Comparison of ENCODE assay signal across 1 fruit fly cellular context in the genomic region with DNA sequence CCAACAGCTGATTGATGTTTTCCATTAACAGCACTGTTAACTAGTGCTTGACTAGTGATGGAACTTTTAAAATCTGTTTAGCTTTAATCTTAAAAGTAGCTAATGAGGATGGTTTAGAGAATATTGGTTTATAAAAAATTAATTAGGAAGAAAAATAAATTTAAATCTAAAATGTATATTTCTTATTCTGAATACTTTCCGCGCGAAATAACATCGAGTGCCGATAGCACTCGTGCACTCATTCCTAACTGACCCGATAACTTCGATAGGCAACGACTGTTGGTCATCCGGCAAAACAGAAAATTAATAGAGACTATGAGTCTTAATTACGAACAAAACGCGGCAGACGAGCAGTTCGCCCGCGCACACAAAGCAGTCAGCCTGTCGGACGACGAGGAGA.
A peak's percentile ranks its signal among the peaks of the same experiment; 100 is the strongest.
TF ChIP-seq lines count a peak whose summit lies in the region.

THG (minus strand) TSS at position 22 of the 400 bp plus-strand sequence.
Rnmt (plus strand) TSS at position 237 of the 400 bp plus-strand sequence.

TF ChIP-seq in whole organism, embryonic, 481 proteins besides CTCF, POLR2A, EP300 and RAD21 (continued from another document):
- no peak for TF ChIP-seq CG10565 (GFP tag; optimal IDR thresholded peaks at IDR 0.05; lab: Kevin White, UChicago)
- TF ChIP-seq caup (GFP tag; optimal IDR thresholded peaks at IDR 0.05; lab: Kevin White, UChicago; ENCODE audit: severe bottlenecking): peak; percentile 67
- TF ChIP-seq al (GFP tag; IDR thresholded peaks at IDR 0.05; lab: Robert Waterston, UW): peak; percentile 71
- TF ChIP-seq tio (GFP tag; optimal IDR thresholded peaks at IDR 0.05; lab: Kevin White, UChicago): no peak
- TF ChIP-seq Rfx (GFP tag; IDR thresholded peaks at IDR 0.05; lab: Robert Waterston, UW): peak; percentile 91
- no peak for TF ChIP-seq hth (optimal IDR thresholded peaks at IDR 0.05; lab: Kevin White, UChicago)
- peak; percentile 48; the same call in 1 of the 2 replicates for TF ChIP-seq Taf1 (GFP tag; IDR thresholded peaks at IDR 0.05; lab: Robert Waterston, UW)
- TF ChIP-seq CG13287 (GFP tag; IDR thresholded peaks at IDR 0.05; lab: Robert Waterston, UW; ENCODE audit: partially characterized antibody): peak; percentile 95
- TF ChIP-seq CG10147 (GFP tag; optimal IDR thresholded peaks at IDR 0.05; lab: Kevin White, UChicago): peak; percentile 72
- peak; percentile 83 for TF ChIP-seq sug (tag; optimal IDR thresholded peaks at IDR 0.05; lab: Kevin White, UChicago)
- peak; percentile 13 for TF ChIP-seq disco-r (GFP tag; optimal IDR thresholded peaks at IDR 0.05; lab: Kevin White, UChicago)
- peak; percentile 83 for TF ChIP-seq CG15269 (tag; optimal IDR thresholded peaks at IDR 0.05; lab: Kevin White, UChicago)
- peak; percentile 78 for TF ChIP-seq Fer3 (tag; optimal IDR thresholded peaks at IDR 0.05; lab: Kevin White, UChicago)
- TF ChIP-seq CG14860 (GFP tag; IDR thresholded peaks at IDR 0.05; lab: Robert Waterston, UW; ENCODE audit: partially characterized antibody): peak; percentile 84
- peak; percentile 80 for TF ChIP-seq Mrtf (GFP tag; IDR thresholded peaks at IDR 0.05; lab: Robert Waterston, UW)
- TF ChIP-seq CG9215 (GFP tag; IDR thresholded peaks at IDR 0.05; lab: Robert Waterston, UW): peak; percentile 77
- TF ChIP-seq C15 (GFP tag; IDR thresholded peaks at IDR 0.05; lab: Robert Waterston, UW): peak; percentile 60; the same call in 1 of the 3 replicates
- peak; percentile 80 for TF ChIP-seq esg (GFP tag; conservative IDR thresholded peaks at IDR 0.05; lab: Robert Waterston, UW)
- peak; percentile 79 for TF ChIP-seq Max (GFP tag; optimal IDR thresholded peaks at IDR 0.05; lab: Kevin White, UChicago)
- peak; percentile 87 for TF ChIP-seq Chrac-16 (GFP tag; optimal IDR thresholded peaks at IDR 0.05; lab: Kevin White, UChicago)
- peak; percentile 84 for TF ChIP-seq CG6272 (GFP tag; IDR thresholded peaks at IDR 0.05; lab: Robert Waterston, UW)
- TF ChIP-seq CG11093 (GFP tag; IDR thresholded peaks at IDR 0.05; lab: Robert Waterston, UW): peak; percentile 42; the same call in 2 of the 3 replicates
- TF ChIP-seq Xbp1 (GFP tag; optimal IDR thresholded peaks at IDR 0.05; lab: Kevin White, UChicago): peak; percentile 91
- no peak for TF ChIP-seq Hey (tag; optimal IDR thresholded peaks at IDR 0.05; lab: Kevin White, UChicago)
- peak; percentile 67 for TF ChIP-seq gro (GFP tag; optimal IDR thresholded peaks at IDR 0.05; lab: Kevin White, UChicago)
- peak; percentile 55 for TF ChIP-seq Antp (GFP tag; optimal IDR thresholded peaks at IDR 0.05; lab: Kevin White, UChicago)
- peak; percentile 96 for TF ChIP-seq sens (GFP tag; lab: Kevin White, UChicago)
- peak; percentile 81 for TF ChIP-seq Hmr (GFP tag; optimal IDR thresholded peaks at IDR 0.05; lab: Kevin White, UChicago)
- peak; percentile 41 for TF ChIP-seq crc (GFP tag; optimal IDR thresholded peaks at IDR 0.05; lab: Kevin White, UChicago)
- peak; percentile 77 for TF ChIP-seq CG10979 (tag; optimal IDR thresholded peaks at IDR 0.05; lab: Kevin White, UChicago)
- TF ChIP-seq klu (GFP tag; IDR thresholded peaks at IDR 0.05; lab: Robert Waterston, UW): peak; percentile 67; the same call in 1 of the 2 replicates
- TF ChIP-seq CG7786 (GFP tag; optimal IDR thresholded peaks at IDR 0.05; lab: Kevin White, UChicago): peak; percentile 50
- peak; percentile 1 for TF ChIP-seq CG8281 (tag; optimal IDR thresholded peaks at IDR 0.05; lab: Kevin White, UChicago)
- peak; percentile 65 for TF ChIP-seq croc (GFP tag; conservative IDR thresholded peaks at IDR 0.05; lab: Robert Waterston, UW)
- TF ChIP-seq CG12299 (tag; optimal IDR thresholded peaks at IDR 0.05; lab: Kevin White, UChicago): peak; percentile 81
- peak; percentile 72 for TF ChIP-seq CG2202 (tag; optimal IDR thresholded peaks at IDR 0.05; lab: Kevin White, UChicago)
- TF ChIP-seq h (optimal IDR thresholded peaks at IDR 0.05; lab: Kevin White, UChicago): no peak
- peak; percentile 93 for TF ChIP-seq Dbx (GFP tag; IDR thresholded peaks at IDR 0.05; lab: Robert Waterston, UW)
- TF ChIP-seq repo (GFP tag; optimal IDR thresholded peaks at IDR 0.05; lab: Kevin White, UChicago): peak; percentile 29
- no peak for TF ChIP-seq pb (GFP tag; optimal IDR thresholded peaks at IDR 0.05; lab: Kevin White, UChicago)
- peak; percentile 46; the same call in 1 of the 2 replicates for TF ChIP-seq CG42726 (GFP tag; IDR thresholded peaks at IDR 0.05; lab: Robert Waterston, UW; ENCODE audit: partially characterized antibody)
- TF ChIP-seq Vsx1 (GFP tag; optimal IDR thresholded peaks at IDR 0.05; lab: Kevin White, UChicago): no peak
- TF ChIP-seq CG7357 (GFP tag; IDR thresholded peaks at IDR 0.05; lab: Robert Waterston, UW): no peak; the same call in 2 of the 3 replicates
- TF ChIP-seq wdn (GFP tag; IDR thresholded peaks at IDR 0.05; lab: Robert Waterston, UW): peak; percentile 72
- TF ChIP-seq Rx (GFP tag; IDR thresholded peaks at IDR 0.05; lab: Robert Waterston, UW): peak; percentile 75
- TF ChIP-seq insv (GFP tag; optimal IDR thresholded peaks at IDR 0.05; lab: Kevin White, UChicago): peak in 1 of 2 experiments; percentile 43
- peak; percentile 5 for TF ChIP-seq fu2 (GFP tag; optimal IDR thresholded peaks at IDR 0.05; lab: Kevin White, UChicago)
- TF ChIP-seq kah (GFP tag; optimal IDR thresholded peaks at IDR 0.05; lab: Kevin White, UChicago): peak; percentile 7
- TF ChIP-seq Adf1 (GFP tag; IDR thresholded peaks at IDR 0.05; lab: Robert Waterston, UW): peak; percentile 19; the same call in 1 of the 2 replicates
- TF ChIP-seq MTF-1 (GFP tag; optimal IDR thresholded peaks at IDR 0.05; lab: Kevin White, UChicago; ENCODE audit: borderline replicate concordance): no peak
- TF ChIP-seq sna (GFP tag; IDR thresholded peaks at IDR 0.05; lab: Robert Waterston, UW; ENCODE audit: partially characterized antibody): peak; percentile 92; the same call in 1 of the 2 replicates
- peak; percentile 83 for TF ChIP-seq hbn (GFP tag; IDR thresholded peaks at IDR 0.05; lab: Robert Waterston, UW; ENCODE audit: partially characterized antibody)
- TF ChIP-seq CG8765 (GFP tag; IDR thresholded peaks at IDR 0.05; lab: Robert Waterston, UW): peak; percentile 68
- peak; percentile 85 for TF ChIP-seq HLH4C (GFP tag; IDR thresholded peaks at IDR 0.05; lab: Robert Waterston, UW; ENCODE audit: partially characterized antibody)
- TF ChIP-seq dysf (GFP tag; IDR thresholded peaks at IDR 0.05; lab: Robert Waterston, UW): peak; percentile 84
- peak; percentile 58 for TF ChIP-seq MESR4 (GFP tag; optimal IDR thresholded peaks at IDR 0.05; lab: Kevin White, UChicago)
- peak; percentile 68 to 90 for TF ChIP-seq dpn (GFP tag; optimal IDR thresholded peaks at IDR 0.05; lab: Kevin White, UChicago)
- TF ChIP-seq amos (GFP tag; IDR thresholded peaks at IDR 0.05; lab: Robert Waterston, UW; ENCODE audit: partially characterized antibody): peak; percentile 83
- TF ChIP-seq CG14050 (GFP tag; IDR thresholded peaks at IDR 0.05; lab: Robert Waterston, UW): peak; percentile 53; the same call in 2 of the 3 replicates
- TF ChIP-seq CG6683 (GFP tag; optimal IDR thresholded peaks at IDR 0.05; lab: Kevin White, UChicago): peak; percentile 41
- no peak for TF ChIP-seq slp2 (GFP tag; optimal IDR thresholded peaks at IDR 0.05; lab: Kevin White, UChicago)
TF ChIP-seq in whole organism, embryonic: peak in this region for 401.
